Worm (Caenorhabditis elegans) whole organism, late embryonic: ENCODE results near the gene ugt-54.

Source experiments
- dmd-4 ChIP-seq: sonication (generic microtip); optimal IDR thresholded peaks from 2 replicates; lab custom pipeline; 2016; ENCODE audit warnings: borderline replicate concordance, missing genetic modification characterization, missing compliant biosample characterization
- elt-2 ChIP-seq: sonication (generic microtip); optimal IDR thresholded peaks from 2 replicates; lab custom pipeline; 2016; ENCODE audit warnings: missing genetic modification reagents, missing genetic modification characterization, missing compliant biosample characterization
- eyg-1 ChIP-seq: sonication (generic microtip); optimal IDR thresholded peaks from 2 replicates; lab custom pipeline; 2016; ENCODE audit warnings: missing genotype, missing genetic modification characterization, missing compliant biosample characterization
- fkh-10 ChIP-seq: fragments of 150-350 bp; optimal IDR thresholded peaks from 2 replicates; lab custom pipeline; 2014; ENCODE audit warnings: missing biosample characterization, missing genetic modification reagents, missing genetic modification characterization
- hlh-15 ChIP-seq: sonication (generic microtip); optimal IDR thresholded peaks from 2 replicates; lab custom pipeline; 2016; ENCODE audit warnings: missing genetic modification characterization, missing compliant biosample characterization
- lim-6 ChIP-seq: sonication (generic microtip); optimal IDR thresholded peaks from 2 replicates; lab custom pipeline; 2016; ENCODE audit warnings: missing genetic modification characterization, missing compliant biosample characterization
- nhr-11 ChIP-seq: fragments of 150-350 bp; optimal IDR thresholded peaks from 2 replicates; lab custom pipeline; 2014; ENCODE audit warnings: missing biosample characterization, missing genetic modification characterization
- pha-4 ChIP-seq: fragments of 150-350 bp; optimal IDR thresholded peaks from 2 replicates; lab custom pipeline; 2018; ENCODE audit warnings: missing biosample characterization, missing genetic modification reagents, missing genetic modification characterization
- pqm-1 ChIP-seq: sonication (generic microtip); optimal IDR thresholded peaks from 2 replicates; lab custom pipeline; 2016; ENCODE audit warnings: missing genetic modification characterization, missing compliant biosample characterization
- pros-1 ChIP-seq: fragments of 150-350 bp; optimal IDR thresholded peaks from 2 replicates; lab custom pipeline; 2014; ENCODE audit warnings: missing biosample characterization, missing genetic modification reagents, missing genetic modification characterization
- ref-2 ChIP-seq: sonication (generic microtip); optimal IDR thresholded peaks from 2 replicates; lab custom pipeline; 2016; ENCODE audit warnings: missing genetic modification characterization, missing compliant biosample characterization
- sox-4 ChIP-seq: sonication (generic microtip); optimal IDR thresholded peaks from 2 replicates; lab custom pipeline; 2017; ENCODE audit warnings: mild to moderate bottlenecking, missing genetic modification characterization, inconsistent platforms, missing compliant biosample characterization

ce11 chrIV:10781346-10781745, 19.8 kb downstream of the ugt-54 start:
- TF ChIP-seq elt-2 (no peak), pqm-1 (tag; lab: Kevin White, UChicago) (no peak), lim-6 (tag; lab: Kevin White, UChicago) (no peak), sox-4 (tag; lab: Kevin White, UChicago) (no peak), pha-4 (tag; lab: Kevin White, UChicago) (no peak), pros-1 (tag; lab: Kevin White, UChicago) (no peak), fkh-10 (GFP tag; lab: Kevin White, UChicago) (no peak), ref-2 (no peak), hlh-15 (tag; lab: Kevin White, UChicago) (no peak), eyg-1 (tag; lab: Kevin White, UChicago) (no peak), dmd-4 (tag; lab: Kevin White, UChicago) (no peak), nhr-11 (tag; lab: Kevin White, UChicago) (no peak)
